Worm (Caenorhabditis elegans): ENCODE measurements around the gene wdfy-3.

- no peak for TF ChIP-seq ama-1 (optimal IDR thresholded peaks at IDR 0.05)
- TF ChIP-seq hmg-4 (GFP tag; optimal IDR thresholded peaks at IDR 0.05) = no peak
- TF ChIP-seq flt-1 (GFP tag; IDR thresholded peaks at IDR 0.05) = no peak
- no peak for TF ChIP-seq ceh-13 (GFP tag; optimal IDR thresholded peaks at IDR 0.05)
- TF ChIP-seq scrt-1 (GFP tag; IDR thresholded peaks at IDR 0.05) = no peak
Observed at ce11 chrIV:12710996-12711395, 57.8 kb downstream of the wdfy-3 start, which contains the start of gene C27D8.2.
